Worm (Caenorhabditis elegans): Measurements from ENCODE around the gene H20E11.2.

ce11 chrIV:6878912-6879554 lies 51.5 kb downstream of the H20E11.2 start:
- no peak for TF ChIP-seq blmp-1 (tag; optimal IDR thresholded peaks at IDR 0.05)
- TF ChIP-seq snpc-4 (tag; optimal IDR thresholded peaks at IDR 0.05) = no peak
- TF ChIP-seq pha-4 (tag; optimal IDR thresholded peaks at IDR 0.05) = no peak
- no peak for TF ChIP-seq sem-2 (GFP tag; optimal IDR thresholded peaks at IDR 0.05)
- TF ChIP-seq mep-1 (tag; optimal IDR thresholded peaks at IDR 0.05) = no peak
- TF ChIP-seq elt-3 (tag; optimal IDR thresholded peaks at IDR 0.05) = no peak
- TF ChIP-seq nhr-237 (tag; optimal IDR thresholded peaks at IDR 0.05) = no peak
- no peak for TF ChIP-seq lin-13 (tag; optimal IDR thresholded peaks at IDR 0.05)
- no peak for TF ChIP-seq elt-1 (tag; optimal IDR thresholded peaks at IDR 0.05; ENCODE audit: borderline replicate concordance, insufficient read depth)
- TF ChIP-seq ceh-83 (GFP tag; optimal IDR thresholded peaks at IDR 0.05) = no peak
- TF ChIP-seq ztf-11 (tag; optimal IDR thresholded peaks at IDR 0.05) = no peak
- no peak for TF ChIP-seq unc-39 (tag; optimal IDR thresholded peaks at IDR 0.05)
- no peak for TF ChIP-seq lin-32 (GFP tag; optimal IDR thresholded peaks at IDR 0.05)
